Worm (Caenorhabditis elegans): ENCODE measurements around the gene K07H8.11.

K07H8.11 gene

ce11 chrIV:8243599-8243998 lies 31.5 kb downstream of the K07H8.11 start, which contains the start of gene T09A12.8:
TSS of gene T09A12.8 (minus strand) at chrIV:8243699.
- TF ChIP-seq unc-62 (GFP tag; optimal IDR thresholded peaks at IDR 0.05) = no peak

- no peak for TF ChIP-seq unc-62 (GFP tag; optimal IDR thresholded peaks at IDR 0.05)
Measured at ce11 chrIV:8243170-8243569, 32.0 kb downstream of the K07H8.11 start.

ce11 chrIV:8241312-8241833 lies 33.8 kb downstream of the K07H8.11 start:
- no peak for TF ChIP-seq unc-62 (GFP tag; optimal IDR thresholded peaks at IDR 0.05)

ce11 chrIV:8239584-8239983 lies 35.5 kb downstream of the K07H8.11 start:
- TF ChIP-seq unc-62 (GFP tag; optimal IDR thresholded peaks at IDR 0.05) = no peak

- no peak for TF ChIP-seq unc-62 (GFP tag; optimal IDR thresholded peaks at IDR 0.05)
Measured at ce11 chrIV:8236502-8236901, 38.6 kb downstream of the K07H8.11 start, which contains the start of gene nhr-66. TSS of gene nhr-66 (minus strand) at chrIV:8236602.

- TF ChIP-seq unc-62 (GFP tag; optimal IDR thresholded peaks at IDR 0.05) = no peak
Measured at ce11 chrIV:8235114-8235686, 39.9 kb downstream of the K07H8.11 start.

ce11 chrIV:8234088-8234496 lies 41.0 kb downstream of the K07H8.11 start:
- TF ChIP-seq unc-62 (GFP tag; optimal IDR thresholded peaks at IDR 0.05) = no peak

ce11 chrIV:8233268-8233667 lies 41.9 kb downstream of the K07H8.11 start:
- TF ChIP-seq unc-62 (GFP tag; optimal IDR thresholded peaks at IDR 0.05) = no peak

- TF ChIP-seq unc-62 (GFP tag; optimal IDR thresholded peaks at IDR 0.05) = no peak
Measured at ce11 chrIV:8232428-8232827, 42.7 kb downstream of the K07H8.11 start.

- TF ChIP-seq unc-62 (GFP tag; optimal IDR thresholded peaks at IDR 0.05) = no peak
Measured at ce11 chrIV:8229523-8229922, 45.6 kb downstream of the K07H8.11 start.

- TF ChIP-seq unc-62 (GFP tag; optimal IDR thresholded peaks at IDR 0.05) = no peak
Measured at ce11 chrIV:8226474-8226873, 48.7 kb downstream of the K07H8.11 start.

ce11 chrIV:8225357-8225756 lies 49.8 kb downstream of the K07H8.11 start, which contains the start of gene serp-1.2:
TSS of gene serp-1.2 (plus strand) at chrIV:8225674.
- TF ChIP-seq unc-62 (GFP tag; optimal IDR thresholded peaks at IDR 0.05) = no peak
